Worm (Caenorhabditis elegans): Measurements from ENCODE around the gene lgc-40.
A peak's percentile ranks its signal among the peaks of the same experiment; 100 is the strongest.

The lgc-40 gene

ce11 chrX:2368042-2368814 is 8.3 kb downstream of the lgc-40 start:
- TF ChIP-seq tra-4 (tag; optimal IDR thresholded peaks at IDR 0.05) (peak; percentile 2), scrt-1 (GFP tag; IDR thresholded peaks at IDR 0.05) (peak; percentile 20; the same call in 1 of the 2 replicates), pes-1 (GFP tag; IDR thresholded peaks at IDR 0.05) (0 out of 2 replicates have a peak, but pooled peaks have one; percentile 9), hmg-4 (GFP tag; optimal IDR thresholded peaks at IDR 0.05) (no peak)

ce11 chrX:2369073-2369472 is 9.2 kb downstream of the lgc-40 start:
- no peak for TF ChIP-seq F13C5.2 (tag; optimal IDR thresholded peaks at IDR 0.05)
- no peak for TF ChIP-seq aly-1 (tag; optimal IDR thresholded peaks at IDR 0.05)
- no peak for TF ChIP-seq flt-1 (GFP tag; IDR thresholded peaks at IDR 0.05)
- TF ChIP-seq tra-4 (tag; optimal IDR thresholded peaks at IDR 0.05), result no peak
- TF ChIP-seq scrt-1 (GFP tag; IDR thresholded peaks at IDR 0.05), result no peak
- no peak for TF ChIP-seq ceh-13 (GFP tag; optimal IDR thresholded peaks at IDR 0.05)
- no peak for TF ChIP-seq sea-1 (GFP tag; conservative IDR thresholded peaks at IDR 0.05)
- no peak for TF ChIP-seq ets-7 (tag; optimal IDR thresholded peaks at IDR 0.05)
- no peak for TF ChIP-seq pes-1 (GFP tag; IDR thresholded peaks at IDR 0.05)
- no peak for TF ChIP-seq hmbx-1 (tag; optimal IDR thresholded peaks at IDR 0.05)
- no peak for TF ChIP-seq tbx-37 (GFP tag; conservative IDR thresholded peaks at IDR 0.05)
- no peak for TF ChIP-seq hmg-4 (GFP tag; optimal IDR thresholded peaks at IDR 0.05)

- no peak for TF ChIP-seq hmbx-1 (tag; optimal IDR thresholded peaks at IDR 0.05)
- no peak for TF ChIP-seq B0310.2 (tag; optimal IDR thresholded peaks at IDR 0.05)
- no peak for TF ChIP-seq hmg-4 (GFP tag; optimal IDR thresholded peaks at IDR 0.05)
- no peak for TF ChIP-seq tra-4 (tag; optimal IDR thresholded peaks at IDR 0.05)
- TF ChIP-seq flt-1 (GFP tag; IDR thresholded peaks at IDR 0.05), result no peak
- TF ChIP-seq hnd-1 (tag; optimal IDR thresholded peaks at IDR 0.05), result no peak
- no peak for TF ChIP-seq F13C5.2 (tag; optimal IDR thresholded peaks at IDR 0.05)
- no peak for TF ChIP-seq pes-1 (GFP tag; IDR thresholded peaks at IDR 0.05)
- no peak for TF ChIP-seq ceh-36 (tag; optimal IDR thresholded peaks at IDR 0.05)
- no peak for TF ChIP-seq ceh-13 (GFP tag; optimal IDR thresholded peaks at IDR 0.05)
- TF ChIP-seq tbx-11 (GFP tag; IDR thresholded peaks at IDR 0.05), result no peak
- no peak for TF ChIP-seq tbx-37 (GFP tag; conservative IDR thresholded peaks at IDR 0.05)
- no peak for TF ChIP-seq sea-1 (GFP tag; conservative IDR thresholded peaks at IDR 0.05)
- no peak for TF ChIP-seq ets-7 (tag; optimal IDR thresholded peaks at IDR 0.05)
- no peak for TF ChIP-seq ama-1 (optimal IDR thresholded peaks at IDR 0.05)
- no peak for TF ChIP-seq scrt-1 (GFP tag; IDR thresholded peaks at IDR 0.05)
- TF ChIP-seq aly-1 (tag; optimal IDR thresholded peaks at IDR 0.05), result no peak
These were observed 10.8 kb downstream of the lgc-40 start for ce11 chrX:2370655-2371054.

DNA sequence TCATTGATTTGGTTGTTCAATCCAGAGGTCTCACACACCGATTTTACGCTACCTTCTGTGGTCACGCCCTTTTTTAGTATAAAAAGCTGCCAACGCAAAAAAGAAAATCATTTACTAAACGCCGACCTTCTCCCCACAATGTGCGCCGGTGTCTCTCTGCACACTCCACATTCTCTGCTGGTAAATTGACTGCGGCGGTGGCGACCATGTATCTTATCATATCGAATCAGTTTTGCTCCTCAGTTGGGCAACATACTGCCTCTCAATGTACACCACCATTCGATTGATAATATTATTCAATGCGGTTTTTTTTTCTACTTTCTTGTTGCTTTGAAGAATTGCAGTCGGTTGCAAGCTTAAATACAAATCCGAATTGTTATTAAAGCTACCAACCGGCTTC is 12.2 kb downstream of the lgc-40 start:
- TF ChIP-seq tbx-11 (GFP tag; IDR thresholded peaks at IDR 0.05) (no peak), hmbx-1 (tag; optimal IDR thresholded peaks at IDR 0.05) (no peak), aly-1 (tag; optimal IDR thresholded peaks at IDR 0.05) (no peak), ceh-36 (tag; optimal IDR thresholded peaks at IDR 0.05) (no peak), sea-1 (GFP tag; conservative IDR thresholded peaks at IDR 0.05) (no peak), B0310.2 (tag; optimal IDR thresholded peaks at IDR 0.05) (no peak)

DNA sequence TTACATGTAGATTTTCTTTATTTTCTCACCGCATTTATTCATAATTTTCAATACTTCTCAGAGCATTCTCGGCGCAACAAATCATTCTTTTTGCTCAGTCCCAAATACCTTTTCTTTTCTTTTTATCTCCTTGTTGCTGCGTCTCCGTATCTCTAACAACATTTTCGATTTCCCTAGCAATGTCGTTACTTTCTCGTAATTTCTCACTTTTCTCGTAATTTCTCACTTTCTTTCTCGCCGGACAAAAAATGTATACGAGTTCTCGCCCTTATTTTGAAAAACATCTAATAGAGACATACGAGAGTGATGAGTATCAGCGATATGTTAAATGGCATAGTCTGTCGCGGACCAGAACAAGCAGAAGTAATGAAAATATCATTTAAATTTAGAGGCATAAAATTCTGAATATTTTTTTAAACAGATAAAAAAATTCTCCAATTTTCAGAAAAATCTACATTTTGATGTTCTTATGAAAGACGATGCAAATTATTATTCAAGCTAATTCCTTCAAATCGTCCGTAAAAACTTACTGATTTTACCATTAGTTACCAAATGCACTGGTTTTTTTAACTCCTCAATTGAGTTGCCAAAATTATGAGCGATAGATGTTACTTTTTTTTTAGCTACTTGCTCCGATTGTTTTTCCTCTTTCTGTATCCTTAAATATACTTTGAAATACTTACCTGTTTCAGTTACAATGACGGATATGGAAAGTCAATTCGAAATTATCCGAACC is 15.6 kb downstream of the lgc-40 start, which contains the start of gene F47G3.3:
TSS of gene F47G3.3 (plus strand) at position 686 of the 736 bp plus-strand sequence.
- TF ChIP-seq sea-1 (GFP tag; conservative IDR thresholded peaks at IDR 0.05) (no peak), ets-7 (tag; optimal IDR thresholded peaks at IDR 0.05) (no peak), pes-1 (GFP tag; IDR thresholded peaks at IDR 0.05) (no peak), hmg-4 (GFP tag; optimal IDR thresholded peaks at IDR 0.05) (no peak), tra-4 (tag; optimal IDR thresholded peaks at IDR 0.05) (no peak), hmbx-1 (tag; optimal IDR thresholded peaks at IDR 0.05) (no peak), B0310.2 (tag; optimal IDR thresholded peaks at IDR 0.05) (no peak), hnd-1 (tag; optimal IDR thresholded peaks at IDR 0.05) (no peak)

DNA sequence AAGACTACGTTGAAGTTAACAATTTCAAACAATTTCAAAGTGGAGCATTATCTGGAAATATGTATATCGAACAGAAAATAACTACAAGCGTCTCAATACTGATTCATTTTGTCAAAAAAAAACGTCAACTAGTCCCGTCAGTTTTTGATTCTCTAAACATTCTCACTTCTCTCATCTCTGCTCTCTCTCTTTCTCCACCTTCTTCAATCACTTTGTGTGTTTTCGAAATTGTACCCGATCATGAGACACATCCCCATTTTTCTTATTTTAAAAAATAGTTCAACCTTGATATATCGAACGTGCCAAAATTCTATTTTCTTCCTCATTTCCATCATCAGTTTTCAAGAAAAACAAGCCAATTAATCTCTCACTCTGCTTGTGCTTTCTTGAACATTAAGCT is 20.9 kb downstream of the lgc-40 start:
- TF ChIP-seq ama-1 (optimal IDR thresholded peaks at IDR 0.05), result no peak
- no peak for TF ChIP-seq hmg-4 (GFP tag; optimal IDR thresholded peaks at IDR 0.05)
- TF ChIP-seq tbx-37 (GFP tag; conservative IDR thresholded peaks at IDR 0.05), result no peak
- TF ChIP-seq flt-1 (GFP tag; IDR thresholded peaks at IDR 0.05), result no peak
- no peak for TF ChIP-seq ets-7 (tag; optimal IDR thresholded peaks at IDR 0.05)
- TF ChIP-seq pes-1 (GFP tag; IDR thresholded peaks at IDR 0.05), result no peak
- no peak for TF ChIP-seq aly-1 (tag; optimal IDR thresholded peaks at IDR 0.05)
- TF ChIP-seq hmbx-1 (tag; optimal IDR thresholded peaks at IDR 0.05), result no peak
- TF ChIP-seq ceh-36 (tag; optimal IDR thresholded peaks at IDR 0.05), result no peak
- TF ChIP-seq hnd-1 (tag; optimal IDR thresholded peaks at IDR 0.05), result no peak

ce11 chrX:2381282-2381681 is 21.4 kb downstream of the lgc-40 start, which contains the start of gene F47G3.4:
Gene F47G3.4, plus strand, starts transcription at chrX:2381582.
- TF ChIP-seq F13C5.2 (tag; optimal IDR thresholded peaks at IDR 0.05), result no peak
- no peak for TF ChIP-seq ceh-13 (GFP tag; optimal IDR thresholded peaks at IDR 0.05)
- TF ChIP-seq tbx-37 (GFP tag; conservative IDR thresholded peaks at IDR 0.05), result no peak
- TF ChIP-seq scrt-1 (GFP tag; IDR thresholded peaks at IDR 0.05), result no peak
- TF ChIP-seq hnd-1 (tag; optimal IDR thresholded peaks at IDR 0.05), result no peak
- no peak for TF ChIP-seq flt-1 (GFP tag; IDR thresholded peaks at IDR 0.05)
- no peak for TF ChIP-seq sea-1 (GFP tag; conservative IDR thresholded peaks at IDR 0.05)
- no peak for TF ChIP-seq B0310.2 (tag; optimal IDR thresholded peaks at IDR 0.05)
- TF ChIP-seq pes-1 (GFP tag; IDR thresholded peaks at IDR 0.05), result no peak
- TF ChIP-seq ceh-36 (tag; optimal IDR thresholded peaks at IDR 0.05), result no peak
